Fruit fly (Drosophila melanogaster) whole organism, pupa: Measurements from ENCODE around the gene repo.

Experiments used
- CG13204 ChIP-seq: fragments of 200-800 bp; sonication (Bioruptor generic); optimal IDR thresholded peaks from 2 replicates; lab custom pipeline; 2018; ENCODE audit warnings: missing biosample characterization, mild to moderate bottlenecking, missing genetic modification characterization, moderate library complexity
- CG17806 ChIP-seq: fragments of 200-800 bp; sonication (Bioruptor generic); optimal IDR thresholded peaks from 2 replicates; lab custom pipeline; 2018; ENCODE audit warnings: missing biosample characterization, mild to moderate bottlenecking, missing genetic modification characterization, moderate library complexity
- CG32121 ChIP-seq: fragments of 200-800 bp; sonication (Bioruptor generic); IDR thresholded peaks from 2 replicates; pipeline ENCODE4 v1.3.6; 2022; ENCODE audit warnings: missing biosample characterization, missing genetic modification characterization
- CG34367 ChIP-seq: fragments of 200-800 bp; sonication (Bioruptor generic); optimal IDR thresholded peaks from 2 replicates; lab custom pipeline; 2018; ENCODE audit warnings: missing biosample characterization, mild to moderate bottlenecking, missing genetic modification characterization
- Pif1A ChIP-seq: fragments of 200-800 bp; sonication (Bioruptor generic); optimal IDR thresholded peaks from 3 replicates; lab custom pipeline; 2016; ENCODE audit warnings: missing biosample characterization, missing genetic modification characterization

dm6 chr3R:18255281-18255680 is 19.3 kb downstream of the repo start, which contains the start of the genes Ada2a, Polr2D, Tgs1 and moi:
- TF ChIP-seq CG13204 (GFP tag; lab: Kevin White, UChicago) (no peak), Pif1A (GFP tag; lab: Kevin White, UChicago) (no peak), CG34367 (tag; lab: Kevin White, UChicago) (no peak), CG17806 (tag; lab: Kevin White, UChicago) (no peak), CG32121 (GFP tag; lab: Robert Waterston, UW) (no peak)
